Worm (Caenorhabditis elegans) whole organism, L1 larva: ENCODE results near the gene F54C8.1.
A peak's percentile ranks its signal among the peaks of the same experiment; 100 is the strongest.

Experiments used
- F16B12.6 ChIP-seq: fragments of 150-350 bp; optimal IDR thresholded peaks from 2 replicates; lab custom pipeline; 2014; ENCODE audit warnings: missing biosample characterization, missing genetic modification characterization
- Y116A8C.19 ChIP-seq: sonication (generic microtip); optimal IDR thresholded peaks from 2 replicates; lab custom pipeline; 2016; ENCODE audit warnings: missing compliant biosample characterization, missing genetic modification characterization, borderline replicate concordance
- alr-1 ChIP-seq: fragments of 200-800 bp; sonication (Bioruptor generic); optimal IDR thresholded peaks from 2 replicates; lab custom pipeline; 2018; ENCODE audit warnings: borderline replicate concordance, mild to moderate bottlenecking, missing genetic modification characterization, missing compliant biosample characterization
- aly-2 ChIP-seq: fragments of 150-350 bp; optimal IDR thresholded peaks from 2 replicates; lab custom pipeline; 2014; ENCODE audit warnings: missing biosample characterization, missing genetic modification characterization
- ama-1 ChIP-seq: fragments of 150-350 bp; optimal IDR thresholded peaks from 2 replicates; lab custom pipeline; 2014
- ceh-63 ChIP-seq: fragments of 200-800 bp; sonication (Bioruptor generic); optimal IDR thresholded peaks from 2 replicates; lab custom pipeline; 2018; ENCODE audit warnings: mild to moderate bottlenecking, missing genetic modification characterization, missing compliant biosample characterization
- ceh-82 ChIP-seq, 3 experiments: fragments of 150-350 bp in 1 of 3; sonication (generic microtip) in 2 of 3; optimal IDR thresholded peaks; 2 replicates each; lab custom pipeline; 2014 to 2017; ENCODE audit warnings: missing biosample characterization in 3 of 3, missing genetic modification characterization in 3 of 3
- ceh-88 ChIP-seq: fragments of 200-800 bp; sonication (Bioruptor generic); IDR thresholded peaks from 2 replicates; pipeline ENCODE4 v1.3.6; 2022; ENCODE audit warnings: missing genetic modification characterization, missing compliant biosample characterization
- ceh-90 ChIP-seq: sonication (generic microtip); optimal IDR thresholded peaks from 2 replicates; lab custom pipeline; 2016; ENCODE audit warnings: missing genetic modification characterization, missing compliant biosample characterization
- dpl-1 ChIP-seq, 3 experiments: fragments of 150-350 bp in 2 of 3; sonication (generic microtip) in 1 of 3; optimal IDR thresholded peaks; 2 replicates each; lab custom pipeline; 2014 to 2017; ENCODE audit warnings: missing biosample characterization in 3 of 3, missing genetic modification characterization in 3 of 3, missing genetic modification reagents in 3 of 3
- efl-1 ChIP-seq, 4 experiments: fragments of 150-350 bp; optimal IDR thresholded peaks in 3 of 4; peaks in 1 of 4; 1 replicate in 1 of 4; 2 replicates in 3 of 4; lab custom pipeline; 2014; ENCODE audit warnings: missing biosample characterization in 2 of 4, missing genetic modification characterization in 2 of 4, missing genetic modification reagents in 2 of 4
- efl-3 ChIP-seq: fragments of 200-800 bp; sonication (Bioruptor generic); optimal IDR thresholded peaks from 2 replicates; lab custom pipeline; 2018; ENCODE audit warnings: mild to moderate bottlenecking, missing genetic modification characterization, missing compliant biosample characterization
- egl-27 ChIP-seq, 2 experiments: fragments of 150-350 bp in 1 of 2; sonication (generic microtip); optimal IDR thresholded peaks; 3 replicates each; lab custom pipeline; 2017 to 2018; ENCODE audit warnings: missing biosample characterization in 2 of 2, missing genetic modification characterization in 2 of 2, missing genetic modification reagents in 2 of 2
- fkh-10 ChIP-seq: sonication (generic microtip); optimal IDR thresholded peaks from 2 replicates; lab custom pipeline; 2017; ENCODE audit warnings: missing biosample characterization, missing genetic modification reagents, missing genetic modification characterization
- fkh-8 ChIP-seq: sonication (generic microtip); optimal IDR thresholded peaks from 2 replicates; lab custom pipeline; 2016; ENCODE audit warnings: mild to moderate bottlenecking, missing genetic modification characterization, missing compliant biosample characterization
- grh-1 ChIP-seq: fragments of 200-800 bp; sonication (Bioruptor generic); IDR thresholded peaks from 2 replicates; pipeline ENCODE4 v1.3.6; 2022; ENCODE audit warnings: missing genetic modification reagents, missing genetic modification characterization, missing compliant biosample characterization
- hlh-17 ChIP-seq: fragments of 200-800 bp; sonication (Bioruptor generic); optimal IDR thresholded peaks from 2 replicates; lab custom pipeline; 2018; ENCODE audit warnings: missing genetic modification characterization, mild to moderate bottlenecking, missing compliant biosample characterization, moderate library complexity, borderline replicate concordance
- hpl-2 ChIP-seq: fragments of 150-350 bp; optimal IDR thresholded peaks from 2 replicates; lab custom pipeline; 2014; ENCODE audit warnings: missing biosample characterization, missing genetic modification reagents, missing genetic modification characterization
- irx-1 ChIP-seq: sonication (generic microtip); optimal IDR thresholded peaks from 2 replicates; lab custom pipeline; 2016; ENCODE audit warnings: missing genetic modification characterization, missing compliant biosample characterization
- isw-1 ChIP-seq: fragments of 200-800 bp; sonication (Bioruptor generic); IDR thresholded peaks from 2 replicates; pipeline ENCODE4 v1.3.6; 2022; ENCODE audit warnings: missing genetic modification characterization, missing compliant biosample characterization
- jun-1 ChIP-seq: fragments of 150-350 bp; optimal IDR thresholded peaks from 2 replicates; lab custom pipeline; 2014; ENCODE audit warnings: missing biosample characterization, missing genetic modification reagents, missing genetic modification characterization
- lin-13 ChIP-seq: fragments of 150-350 bp; optimal IDR thresholded peaks from 2 replicates; lab custom pipeline; 2014; ENCODE audit warnings: missing biosample characterization, missing genetic modification reagents, missing genetic modification characterization
- lin-14 ChIP-seq: fragments of 200-800 bp; sonication (Bioruptor generic); optimal IDR thresholded peaks from 2 replicates; lab custom pipeline; 2018; ENCODE audit warnings: mild to moderate bottlenecking, missing genetic modification characterization, moderate library complexity, missing compliant biosample characterization
- lin-15B ChIP-seq: fragments of 150-350 bp; sonication (generic microtip); optimal IDR thresholded peaks from 3 replicates; lab custom pipeline; 2014; ENCODE audit warnings: missing biosample characterization, missing genetic modification characterization
- lin-35 ChIP-seq, 2 experiments: fragments of 150-350 bp; optimal IDR thresholded peaks; 2 replicates each; lab custom pipeline; 2014; ENCODE audit warnings: missing biosample characterization in 2 of 2, missing genetic modification characterization in 2 of 2, missing genetic modification reagents in 2 of 2
- lin-39 ChIP-seq: fragments of 150-350 bp; optimal IDR thresholded peaks from 2 replicates; lab custom pipeline; 2014; ENCODE audit warnings: missing biosample characterization, missing genetic modification reagents, missing genetic modification characterization
- lir-3 ChIP-seq: sonication (generic microtip); optimal IDR thresholded peaks from 2 replicates; lab custom pipeline; 2016; ENCODE audit warnings: mild to moderate bottlenecking, missing genetic modification characterization, moderate library complexity, missing compliant biosample characterization; ENCODE audit not compliant: poor library complexity
- lsy-2 ChIP-seq, 2 experiments: fragments of 150-350 bp; optimal IDR thresholded peaks; 2 replicates each; lab custom pipeline; 2014; ENCODE audit warnings: missing biosample characterization in 2 of 2, missing genetic modification characterization in 2 of 2
- mab-9 ChIP-seq: fragments of 200-800 bp; sonication (Bioruptor generic); IDR thresholded peaks from 2 replicates; pipeline ENCODE4 v1.3.6; 2022; ENCODE audit warnings: missing genetic modification reagents, missing genetic modification characterization, missing compliant biosample characterization
- mdl-1 ChIP-seq, 2 experiments: fragments of 150-350 bp; optimal IDR thresholded peaks; 2 replicates each; lab custom pipeline; 2014 to 2017; ENCODE audit warnings: missing biosample characterization in 2 of 2, missing genetic modification characterization in 2 of 2, inconsistent platforms in 1 of 2
- mef-2 ChIP-seq: fragments of 150-350 bp; optimal IDR thresholded peaks from 2 replicates; lab custom pipeline; 2014; ENCODE audit warnings: missing biosample characterization, missing genetic modification characterization
- nhr-11 ChIP-seq: fragments of 150-350 bp; optimal IDR thresholded peaks from 2 replicates; lab custom pipeline; 2014; ENCODE audit warnings: missing biosample characterization, missing genetic modification characterization
- nhr-12 ChIP-seq: sonication (generic microtip); optimal IDR thresholded peaks from 2 replicates; lab custom pipeline; 2017; ENCODE audit warnings: missing biosample characterization, missing genetic modification characterization
- nhr-237 ChIP-seq: fragments of 150-350 bp; optimal IDR thresholded peaks from 2 replicates; lab custom pipeline; 2014; ENCODE audit warnings: missing biosample characterization, missing genetic modification characterization
- nhr-47 ChIP-seq: sonication (generic microtip); optimal IDR thresholded peaks from 2 replicates; lab custom pipeline; 2016; ENCODE audit warnings: mild to moderate bottlenecking, missing genetic modification characterization, moderate library complexity, missing compliant biosample characterization
- nhr-71 ChIP-seq: sonication (generic microtip); optimal IDR thresholded peaks from 2 replicates; lab custom pipeline; 2016; ENCODE audit warnings: mild to moderate bottlenecking, missing genetic modification characterization, moderate library complexity, missing compliant biosample characterization
- nhr-76 ChIP-seq: sonication (generic microtip); optimal IDR thresholded peaks from 2 replicates; lab custom pipeline; 2017; ENCODE audit warnings: missing biosample characterization, missing genetic modification characterization
- nhr-84 ChIP-seq: sonication (generic microtip); optimal IDR thresholded peaks from 2 replicates; lab custom pipeline; 2017; ENCODE audit warnings: missing biosample characterization, missing genetic modification characterization
- nhr-85 ChIP-seq: sonication (generic microtip); peaks from one replicate; lab custom pipeline; 2016; ENCODE audit warnings: missing genetic modification characterization, inconsistent platforms, missing compliant biosample characterization
- pqm-1 ChIP-seq: sonication (generic microtip); optimal IDR thresholded peaks from 3 replicates; lab custom pipeline; 2017; ENCODE audit warnings: missing biosample characterization, missing genetic modification characterization
- sox-4 ChIP-seq: sonication (generic microtip); optimal IDR thresholded peaks from 2 replicates; lab custom pipeline; 2016; ENCODE audit warnings: missing genetic modification characterization, missing compliant biosample characterization
- sptf-1 ChIP-seq: fragments of 150-350 bp; optimal IDR thresholded peaks from 2 replicates; lab custom pipeline; 2014; ENCODE audit warnings: missing biosample characterization, missing genetic modification characterization
- sup-37 ChIP-seq: fragments of 200-800 bp; sonication (Bioruptor generic); optimal IDR thresholded peaks from 2 replicates; lab custom pipeline; 2018; ENCODE audit warnings: mild to moderate bottlenecking, missing genetic modification characterization, missing compliant biosample characterization
- swsn-7 ChIP-seq: sonication (generic microtip); optimal IDR thresholded peaks from 2 replicates; lab custom pipeline; 2016; ENCODE audit warnings: missing genetic modification characterization, missing compliant biosample characterization
- tlp-1 ChIP-seq: fragments of 150-350 bp; optimal IDR thresholded peaks from 2 replicates; lab custom pipeline; 2014; ENCODE audit warnings: missing biosample characterization, missing genetic modification characterization
- unc-130 ChIP-seq: fragments of 150-350 bp; optimal IDR thresholded peaks from 2 replicates; lab custom pipeline; 2017; ENCODE audit warnings: missing biosample characterization, missing genetic modification characterization, inconsistent platforms
- unc-30 ChIP-seq: sonication (generic microtip); optimal IDR thresholded peaks from 2 replicates; lab custom pipeline; 2017; ENCODE audit warnings: missing biosample characterization, missing genetic modification characterization
- unc-62 ChIP-seq: fragments of 150-350 bp; optimal IDR thresholded peaks from 2 replicates; lab custom pipeline; 2014; ENCODE audit warnings: missing biosample characterization, missing genetic modification reagents, missing genetic modification characterization
- unc-86 ChIP-seq: sonication (generic microtip); optimal IDR thresholded peaks from 2 replicates; lab custom pipeline; 2016; ENCODE audit warnings: missing genetic modification characterization, missing compliant biosample characterization
- xbp-1 ChIP-seq: sonication (generic microtip); optimal IDR thresholded peaks from 2 replicates; lab custom pipeline; 2016; ENCODE audit warnings: missing genetic modification characterization, missing compliant biosample characterization
- zag-1 ChIP-seq: fragments of 150-350 bp; optimal IDR thresholded peaks from 2 replicates; lab custom pipeline; 2014; ENCODE audit warnings: missing biosample characterization, missing genetic modification characterization
- zip-4 ChIP-seq: fragments of 200-800 bp; sonication (Bioruptor generic); optimal IDR thresholded peaks from 2 replicates; lab custom pipeline; 2018; ENCODE audit warnings: mild to moderate bottlenecking, missing genetic modification characterization, moderate library complexity, missing compliant biosample characterization
- ztf-11 ChIP-seq, 2 experiments: sonication (generic microtip); optimal IDR thresholded peaks; 2 replicates each; lab custom pipeline; 2016 to 2017; ENCODE audit warnings: missing genetic modification characterization in 2 of 2, missing biosample characterization in 1 of 2, missing compliant biosample characterization in 1 of 2

F54C8.1 gene

ce11 chrIII:9467095-9467494 lies 27.6 kb downstream of the F54C8.1 start, which contains the start of gene baf-1:
TSS of gene baf-1 (plus strand) at chrIII:9467464.
- TF ChIP-seq mef-2 (no peak), hlh-17 (GFP tag; lab: Kevin White, UChicago) (no peak), ama-1 (lab: Kevin White, UChicago) (no peak), lir-3 (tag; lab: Kevin White, UChicago) (peak; percentile 59), unc-130 (tag; lab: Kevin White, UChicago) (peak; percentile 12), nhr-84 (tag; lab: Kevin White, UChicago) (no peak), nhr-71 (tag; lab: Kevin White, UChicago) (peak; percentile 77), grh-1 (GFP tag; lab: Robert Waterston, UW) (no peak), irx-1 (no peak), nhr-12 (no peak), lin-13 (GFP tag; lab: Kevin White, UChicago) (peak; percentile 58), hpl-2 (GFP tag; lab: Kevin White, UChicago) (peak; percentile 22), jun-1 (peak; percentile 15), unc-86 (tag; lab: Kevin White, UChicago) (peak; percentile 17), pqm-1 (tag; lab: Kevin White, UChicago) (no peak), zag-1 (tag; lab: Kevin White, UChicago) (no peak), lin-39 (tag; lab: Kevin White, UChicago) (peak; percentile 2), ceh-63 (GFP tag; lab: Kevin White, UChicago) (no peak), unc-62 (GFP tag; lab: Kevin White, UChicago) (no peak), alr-1 (tag; lab: Kevin White, UChicago) (no peak), tlp-1 (tag; lab: Kevin White, UChicago) (no peak), ceh-90 (tag; lab: Kevin White, UChicago) (peak; percentile 57), xbp-1 (tag; lab: Kevin White, UChicago) (peak; percentile 65), nhr-85 (peak; percentile 77), ceh-88 (GFP tag; lab: Robert Waterston, UW) (no peak), lsy-2 (tag; optimal IDR thresholded peaks at IDR 0.05; lab: Kevin White, UChicago) (peak; percentile 68 to 83), sup-37 (GFP tag; lab: Kevin White, UChicago) (no peak), sox-4 (peak; percentile 26), fkh-10 (GFP tag; lab: Kevin White, UChicago) (no peak), unc-30 (tag; lab: Kevin White, UChicago) (no peak), fkh-8 (tag; lab: Kevin White, UChicago) (peak; percentile 27), Y116A8C.19 (tag; lab: Kevin White, UChicago) (no peak), F16B12.6 (tag; lab: Kevin White, UChicago) (peak; percentile 40), zip-4 (no peak), nhr-76 (tag; lab: Kevin White, UChicago) (no peak), lin-35 (GFP tag; optimal IDR thresholded peaks at IDR 0.05; lab: Kevin White, UChicago) (peak; percentile 72 to 83), mab-9 (GFP tag; lab: Robert Waterston, UW) (no peak), ceh-82 (tag; optimal IDR thresholded peaks at IDR 0.05; lab: Kevin White, UChicago) (peak; percentile 18 to 55 (median 29)), nhr-11 (tag; lab: Kevin White, UChicago) (no peak), efl-3 (GFP tag; lab: Kevin White, UChicago) (no peak), nhr-237 (tag; lab: Kevin White, UChicago) (no peak), efl-1 (optimal IDR thresholded peaks at IDR 0.05; lab: Kevin White, UChicago) (peak; percentile 75 to 77), efl-1 (GFP tag; optimal IDR thresholded peaks at IDR 0.05 in 1 of 2; lab: Kevin White, UChicago) (peak; percentile 70 to 97), nhr-47 (tag; lab: Kevin White, UChicago) (peak; percentile 78), lin-15B (peak; percentile 64), aly-2 (tag; lab: Kevin White, UChicago) (no peak), sptf-1 (tag; lab: Kevin White, UChicago) (no peak), lin-14 (peak; percentile 55), isw-1 (GFP tag; lab: Robert Waterston, UW) (peak; percentile 57), dpl-1 (GFP tag; optimal IDR thresholded peaks at IDR 0.05; lab: Kevin White, UChicago) (peak; percentile 70 to 80 (median 75)), mdl-1 (tag; optimal IDR thresholded peaks at IDR 0.05; lab: Kevin White, UChicago) (peak in 1 of 2 experiments; percentile 3), swsn-7 (tag; lab: Kevin White, UChicago) (peak; percentile 68), ztf-11 (tag; optimal IDR thresholded peaks at IDR 0.05; lab: Kevin White, UChicago) (peak in 1 of 2 experiments; percentile 10), egl-27 (tag; optimal IDR thresholded peaks at IDR 0.05; lab: Kevin White, UChicago) (no peak)
